Fruit fly (Drosophila melanogaster): ENCODE data around the gene Art8.

- TF ChIP-seq rn (GFP tag; IDR thresholded peaks at IDR 0.05), result peak; percentile 78; the same call in 1 of the 2 replicates
- TF ChIP-seq D1 (tag; optimal IDR thresholded peaks at IDR 0.05), result peak; percentile 25
- peak; percentile 78 for TF ChIP-seq Pif1A (GFP tag; optimal IDR thresholded peaks at IDR 0.05)
- peak; percentile 91 for TF ChIP-seq Pif1B (GFP tag; optimal IDR thresholded peaks at IDR 0.05)
- TF ChIP-seq gl (tag; optimal IDR thresholded peaks at IDR 0.05), result peak; percentile 69
- TF ChIP-seq fd96Ca (GFP tag; IDR thresholded peaks at IDR 0.05), result peak; percentile 84
- TF ChIP-seq CG34367 (tag; optimal IDR thresholded peaks at IDR 0.05), result peak; percentile 77
- peak; percentile 75 for TF ChIP-seq CG14655 (GFP tag; optimal IDR thresholded peaks at IDR 0.05)
- peak; percentile 85 for TF ChIP-seq EcR (GFP tag; optimal IDR thresholded peaks at IDR 0.05)
- no peak for TF ChIP-seq CG10348 (GFP tag; IDR thresholded peaks at IDR 0.05)
- TF ChIP-seq CG9948 (tag; optimal IDR thresholded peaks at IDR 0.05), result peak; percentile 84
- peak; percentile 90 for TF ChIP-seq Snoo (tag; optimal IDR thresholded peaks at IDR 0.05)
- TF ChIP-seq CG8159 (tag; optimal IDR thresholded peaks at IDR 0.05), result peak; percentile 91
- TF ChIP-seq CG32121 (GFP tag; IDR thresholded peaks at IDR 0.05), result no peak; the same call in 1 of the 2 replicates
Measured at dm6 chr2L:11053018-11053807, 42.3 kb upstream of the Art8 start.

All from whole organism, pupa.